Worm (Caenorhabditis elegans) whole organism, mixed stage, embryonic: ENCODE measurements around the gene sipa-1.

ENCODE experiments used
- drap-1 ChIP-seq: fragments of 200-800 bp; sonication (Bioruptor generic); optimal IDR thresholded peaks from 3 replicates; lab custom pipeline; 2018; ENCODE audit warnings: mild to moderate bottlenecking, missing genetic modification characterization, missing compliant biosample characterization
- elt-1 ChIP-seq: sonication (generic microtip); optimal IDR thresholded peaks from 2 replicates; lab custom pipeline; 2017; ENCODE audit warnings: missing genetic modification characterization, mild to moderate bottlenecking, missing compliant biosample characterization, antibody characterized with exemption, moderate library complexity, borderline replicate concordance; ENCODE audit not compliant: insufficient read depth
- ham-2 ChIP-seq: fragments of 200-800 bp; sonication (Bioruptor generic); optimal IDR thresholded peaks from 2 replicates; lab custom pipeline; 2018; ENCODE audit warnings: mild to moderate bottlenecking, missing genetic modification characterization, missing compliant biosample characterization
- lsy-2 ChIP-seq: fragments of 150-350 bp; optimal IDR thresholded peaks from 2 replicates; lab custom pipeline; 2014; ENCODE audit warnings: missing biosample characterization, missing genetic modification characterization
- mep-1 ChIP-seq: fragments of 150-350 bp; optimal IDR thresholded peaks from 2 replicates; lab custom pipeline; 2017; ENCODE audit warnings: missing biosample characterization, missing genetic modification reagents, missing genetic modification characterization, inconsistent platforms
- nhr-12 ChIP-seq: fragments of 150-350 bp; optimal IDR thresholded peaks from 2 replicates; lab custom pipeline; 2014; ENCODE audit warnings: missing biosample characterization, missing genetic modification characterization
- nhr-28 ChIP-seq: fragments of 150-350 bp; optimal IDR thresholded peaks from 2 replicates; lab custom pipeline; 2014; ENCODE audit warnings: missing biosample characterization, missing genetic modification characterization
- pha-4 ChIP-seq: fragments of 150-350 bp; optimal IDR thresholded peaks from 2 replicates; lab custom pipeline; 2018; ENCODE audit warnings: missing biosample characterization, missing genetic modification reagents, missing genetic modification characterization
- sptf-1 ChIP-seq: sonication (generic microtip); optimal IDR thresholded peaks from 2 replicates; lab custom pipeline; 2017; ENCODE audit warnings: mild to moderate bottlenecking, missing genetic modification characterization, moderate library complexity, missing compliant biosample characterization

DNA sequence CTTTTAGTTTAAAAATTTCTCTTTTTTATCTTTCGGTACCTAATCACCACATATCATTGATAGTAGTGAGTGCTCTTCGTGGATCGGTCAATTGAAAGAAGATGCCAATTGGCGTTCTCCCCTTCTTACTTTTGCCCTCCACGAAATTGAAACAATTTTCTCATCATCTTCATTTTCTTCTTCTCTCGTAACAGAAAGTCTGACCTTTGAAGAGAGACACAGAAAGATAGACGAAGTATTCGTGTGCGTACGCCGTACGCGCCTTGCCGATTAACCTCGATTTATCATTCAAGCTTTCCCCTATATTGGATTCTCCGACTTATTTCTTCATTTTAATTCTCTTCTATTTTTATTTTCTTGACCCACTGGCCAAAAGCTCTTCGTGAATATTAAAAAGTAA, 40.4 kb upstream of the sipa-1 start:
- no peak for TF ChIP-seq elt-1 (tag; lab: Kevin White, UChicago)
- TF ChIP-seq sptf-1 (tag; lab: Kevin White, UChicago): no peak
- no peak for TF ChIP-seq lsy-2 (tag; lab: Kevin White, UChicago)
- TF ChIP-seq nhr-28 (tag; lab: Kevin White, UChicago): no peak
- no peak for TF ChIP-seq pha-4
- no peak for TF ChIP-seq drap-1 (GFP tag; lab: Kevin White, UChicago)
- no peak for TF ChIP-seq nhr-12 (tag; lab: Kevin White, UChicago)
- no peak for TF ChIP-seq mep-1 (tag; lab: Kevin White, UChicago)
- no peak for TF ChIP-seq ham-2 (GFP tag; lab: Kevin White, UChicago)
